Fruit fly (Drosophila melanogaster) whole organism, wandering third instar larva: ENCODE results near the gene CG44838.

Experiments
- Abd-B ChIP-seq: fragments of >200 bp; optimal IDR thresholded peaks from 2 replicates; lab custom pipeline; 2017; ENCODE audit warnings: missing biosample characterization, missing genetic modification characterization
- CG32264 ChIP-seq: fragments of 200-800 bp; sonication (Bioruptor generic); optimal IDR thresholded peaks from 2 replicates; lab custom pipeline; 2016; ENCODE audit warnings: missing biosample characterization, missing genetic modification characterization
- CG9705 ChIP-seq: fragments of 200-800 bp; sonication (Bioruptor generic); optimal IDR thresholded peaks from 2 replicates; lab custom pipeline; 2018; ENCODE audit warnings: missing biosample characterization, mild to moderate bottlenecking, missing genetic modification characterization
- CrebA ChIP-seq: fragments of 200-800 bp; sonication (Bioruptor generic); optimal IDR thresholded peaks from 2 replicates; lab custom pipeline; 2016; ENCODE audit warnings: missing biosample characterization, mild to moderate bottlenecking, missing genetic modification characterization, borderline replicate concordance
- Dfd ChIP-seq: fragments of >200 bp; optimal IDR thresholded peaks from 2 replicates; lab custom pipeline; 2017; ENCODE audit warnings: missing biosample characterization, missing genetic modification characterization
- Dif ChIP-seq: fragments of 200-275, 200-300 bp; sonication (Bioruptor generic); optimal IDR thresholded peaks from 2 replicates; lab custom pipeline; 2018; ENCODE audit warnings: missing biosample characterization, missing genetic modification characterization; ENCODE audit not compliant: partially characterized antibody
- GATAd ChIP-seq: sonication (Bioruptor generic); optimal IDR thresholded peaks from 2 replicates; lab custom pipeline; 2016; ENCODE audit warnings: missing biosample characterization, missing genetic modification characterization
- HLH106 ChIP-seq: fragments of 200-800 bp; optimal IDR thresholded peaks from 3 replicates; lab custom pipeline; 2019; ENCODE audit warnings: missing biosample characterization, mild to moderate bottlenecking, missing genetic modification characterization, moderate library complexity
- Hnf4 ChIP-seq: fragments of 200-800 bp; sonication (Bioruptor generic); optimal IDR thresholded peaks from 2 replicates; lab custom pipeline; 2016; ENCODE audit warnings: missing biosample characterization, mild to moderate bottlenecking, missing genetic modification characterization
- Hr83 ChIP-seq: fragments of 200-300 bp; sonication (Bioruptor generic); optimal IDR thresholded peaks from 2 replicates; lab custom pipeline; 2016; ENCODE audit warnings: missing biosample characterization, mild to moderate bottlenecking, missing genetic modification characterization, moderate library complexity; ENCODE audit not compliant: poor library complexity, severe bottlenecking
- Jra ChIP-seq: sonication (Bioruptor generic); optimal IDR thresholded peaks from 2 replicates; lab custom pipeline; 2016; ENCODE audit warnings: missing biosample characterization, missing genetic modification characterization
- Mio ChIP-seq: sonication (Bioruptor generic); optimal IDR thresholded peaks from 2 replicates; lab custom pipeline; 2016; ENCODE audit warnings: missing biosample characterization, missing genetic modification characterization
- Myc ChIP-seq: fragments of >200 bp; optimal IDR thresholded peaks from 2 replicates; lab custom pipeline; 2017
- N ChIP-seq: fragments of >200 bp; optimal IDR thresholded peaks from 2 replicates; lab custom pipeline; 2018; ENCODE audit warnings: missing biosample characterization, missing external identifiers, missing genetic modification characterization
- OdsH ChIP-seq: fragments of 200-800 bp; sonication (Bioruptor generic); optimal IDR thresholded peaks from 2 replicates; lab custom pipeline; 2016; ENCODE audit warnings: missing biosample characterization, mild to moderate bottlenecking, missing genetic modification characterization
- Rel ChIP-seq, 2 experiments: fragments of 200-800 bp; sonication (Bioruptor generic) in 1 of 2; optimal IDR thresholded peaks; 2 replicates in 1 of 2; 3 replicates in 1 of 2; lab custom pipeline; 2016 to 2019; ENCODE audit warnings: mild to moderate bottlenecking in 2 of 2, missing biosample characterization in 2 of 2, missing genetic modification characterization in 2 of 2, moderate library complexity in 1 of 2
- Sp1 ChIP-seq: fragments of 200-800 bp; sonication (Bioruptor generic); optimal IDR thresholded peaks from 3 replicates; lab custom pipeline; 2019; ENCODE audit warnings: missing biosample characterization, mild to moderate bottlenecking, missing genetic modification characterization, moderate library complexity
- Vsx2 ChIP-seq: fragments of 200-300, 225-300 bp; sonication (Bioruptor generic); optimal IDR thresholded peaks from 2 replicates; lab custom pipeline; 2018; ENCODE audit warnings: missing biosample characterization, missing genetic modification characterization; ENCODE audit not compliant: partially characterized antibody
- br ChIP-seq: fragments of 200-800 bp; sonication (Bioruptor generic); optimal IDR thresholded peaks from 2 replicates; lab custom pipeline; 2016; ENCODE audit warnings: missing biosample characterization, missing genetic modification characterization
- brk ChIP-seq: fragments of 200-800 bp; sonication (Bioruptor generic); optimal IDR thresholded peaks from 2 replicates; lab custom pipeline; 2016; ENCODE audit warnings: missing biosample characterization, mild to moderate bottlenecking, missing genetic modification characterization
- dl ChIP-seq, 2 experiments: fragments of 175-275, 200-275 bp in 1 of 2; fragments of 200-275 bp in 1 of 2; sonication (Bioruptor generic); optimal IDR thresholded peaks; lab custom pipeline; 2018; ENCODE audit warnings: mild to moderate bottlenecking in 2 of 2, missing biosample characterization in 2 of 2, missing genetic modification characterization in 2 of 2, moderate library complexity in 2 of 2; ENCODE audit not compliant: partially characterized antibody in 2 of 2, insufficient read depth in 1 of 2
- dmrt93B ChIP-seq: fragments of 200-800 bp; sonication (Bioruptor generic); optimal IDR thresholded peaks from 2 replicates; lab custom pipeline; 2018; ENCODE audit warnings: missing biosample characterization, mild to moderate bottlenecking, missing genetic modification characterization
- dsf ChIP-seq: sonication (Bioruptor generic); optimal IDR thresholded peaks from 2 replicates; lab custom pipeline; 2016; ENCODE audit warnings: missing biosample characterization, missing genetic modification characterization, borderline replicate concordance
- ey ChIP-seq: fragments of 200-800 bp; sonication (Bioruptor generic); optimal IDR thresholded peaks from 2 replicates; lab custom pipeline; 2016; ENCODE audit warnings: missing biosample characterization, missing genetic modification characterization
- foxo ChIP-seq, 2 experiments: fragments of 200-800 bp; sonication (Bioruptor generic); optimal IDR thresholded peaks; 2 replicates in 1 of 2; 3 replicates in 1 of 2; lab custom pipeline; 2016 to 2017; ENCODE audit warnings: missing biosample characterization in 2 of 2, missing genetic modification characterization in 2 of 2
- fru ChIP-seq: fragments of 200-800 bp; sonication (Bioruptor generic); optimal IDR thresholded peaks from 3 replicates; lab custom pipeline; 2016; ENCODE audit warnings: missing biosample characterization, mild to moderate bottlenecking, missing genetic modification characterization
- h ChIP-seq: fragments of 200-800 bp; sonication (Bioruptor generic); optimal IDR thresholded peaks from 3 replicates; lab custom pipeline; 2016; ENCODE audit warnings: missing biosample characterization, mild to moderate bottlenecking, missing genetic modification characterization
- pan ChIP-seq: fragments of >200 bp; optimal IDR thresholded peaks from 2 replicates; lab custom pipeline; 2017
- psq ChIP-seq: fragments of 200-800 bp; sonication (Bioruptor generic); optimal IDR thresholded peaks from 3 replicates; lab custom pipeline; 2017; ENCODE audit warnings: missing biosample characterization, mild to moderate bottlenecking, missing genetic modification characterization, moderate library complexity
- rgr ChIP-seq: fragments of 200-800 bp; sonication (Bioruptor generic); optimal IDR thresholded peaks from 3 replicates; lab custom pipeline; 2016; ENCODE audit warnings: missing biosample characterization, mild to moderate bottlenecking, missing genetic modification characterization
- sv ChIP-seq: fragments of 200-800 bp; sonication (Bioruptor generic); optimal IDR thresholded peaks from 3 replicates; lab custom pipeline; 2016; ENCODE audit warnings: missing biosample characterization, missing genetic modification characterization
- tai ChIP-seq: sonication (Bioruptor generic); optimal IDR thresholded peaks from 2 replicates; lab custom pipeline; 2016; ENCODE audit warnings: missing biosample characterization, missing genetic modification characterization
- usp ChIP-seq: fragments of >200 bp; optimal IDR thresholded peaks from 2 replicates; lab custom pipeline; 2017; ENCODE audit warnings: missing biosample characterization, missing genetic modification characterization
- woc ChIP-seq: sonication (Bioruptor generic); optimal IDR thresholded peaks from 2 replicates; lab custom pipeline; 2016; ENCODE audit warnings: missing biosample characterization, mild to moderate bottlenecking, missing genetic modification characterization

Gene CG44838

dm6 chr3L:9509037-9509830 lies 48.4 kb downstream of the CG44838 start, which contains the start of gene CG3408:
CG3408 (minus strand) TSS chr3L:9509583.
- TF ChIP-seq tai (peak; percentile 21), Rel (GFP tag; optimal IDR thresholded peaks at IDR 0.05; lab: Kevin White, UChicago) (no peak), Rel (tag; optimal IDR thresholded peaks at IDR 0.05; lab: Kevin White, UChicago) (peak; percentile 88), dsf (GFP tag; lab: Kevin White, UChicago) (no peak), Sp1 (GFP tag; lab: Kevin White, UChicago) (peak; percentile 3), dmrt93B (no peak), Mio (no peak), Abd-B (GFP tag; lab: Kevin White, UChicago) (no peak), CrebA (GFP tag; lab: Kevin White, UChicago) (no peak), Vsx2 (GFP tag; lab: Kevin White, UChicago) (peak; percentile 92), rgr (no peak), CG9705 (GFP tag; lab: Kevin White, UChicago) (no peak), Myc (lab: Kevin White, UChicago) (peak; percentile 18), HLH106 (tag; lab: Kevin White, UChicago) (no peak), sv (GFP tag; lab: Kevin White, UChicago) (no peak), Dfd (GFP tag; lab: Kevin White, UChicago) (no peak), psq (GFP tag; lab: Kevin White, UChicago) (peak; percentile 10), brk (GFP tag; lab: Kevin White, UChicago) (peak; percentile 45), usp (GFP tag; lab: Kevin White, UChicago) (no peak), pan (no peak), dl (GFP tag; optimal IDR thresholded peaks at IDR 0.05; lab: Kevin White, UChicago; ENCODE audit: insufficient read depth in 1 of 2, partially characterized antibody in 2 of 2) (peak in 1 of 2 experiments; percentile 9), Hr83 (GFP tag; lab: Kevin White, UChicago) (no peak), foxo (GFP tag; optimal IDR thresholded peaks at IDR 0.05; lab: Kevin White, UChicago) (peak in 1 of 2 experiments; percentile 30), GATAd (GFP tag; lab: Kevin White, UChicago) (no peak), h (GFP tag; lab: Kevin White, UChicago) (peak; percentile 30), fru (GFP tag; lab: Kevin White, UChicago) (peak; percentile 9), Jra (GFP tag; lab: Kevin White, UChicago) (peak; percentile 7), woc (GFP tag; lab: Kevin White, UChicago) (peak; percentile 30)

- TF ChIP-seq Jra (GFP tag; lab: Kevin White, UChicago): peak; percentile 25
- peak; percentile 14 for TF ChIP-seq OdsH (GFP tag; lab: Kevin White, UChicago)
- TF ChIP-seq tai: peak; percentile 39
- TF ChIP-seq CG32264 (GFP tag; lab: Kevin White, UChicago): no peak
- TF ChIP-seq Dif (GFP tag; lab: Kevin White, UChicago): no peak
- no peak for TF ChIP-seq N (GFP tag; lab: Kevin White, UChicago)
- peak; percentile 72 for TF ChIP-seq Sp1 (GFP tag; lab: Kevin White, UChicago)
- peak; percentile 69 for TF ChIP-seq brk (GFP tag; lab: Kevin White, UChicago)
- peak; percentile 33 for TF ChIP-seq rgr
- peak; percentile 7 for TF ChIP-seq Myc (lab: Kevin White, UChicago)
- TF ChIP-seq Hnf4: peak; percentile 27
- TF ChIP-seq Rel (GFP tag; optimal IDR thresholded peaks at IDR 0.05; lab: Kevin White, UChicago): no peak
- TF ChIP-seq Rel (tag; optimal IDR thresholded peaks at IDR 0.05; lab: Kevin White, UChicago): peak; percentile 48
- no peak for TF ChIP-seq CrebA (GFP tag; lab: Kevin White, UChicago)
- no peak for TF ChIP-seq psq (GFP tag; lab: Kevin White, UChicago)
- peak; percentile 31 for TF ChIP-seq h (GFP tag; lab: Kevin White, UChicago)
- no peak for TF ChIP-seq Vsx2 (GFP tag; lab: Kevin White, UChicago)
- TF ChIP-seq ey (GFP tag; lab: Kevin White, UChicago): no peak
- TF ChIP-seq HLH106 (tag; lab: Kevin White, UChicago): peak; percentile 8
- TF ChIP-seq usp (GFP tag; lab: Kevin White, UChicago): no peak
- TF ChIP-seq br (GFP tag; lab: Kevin White, UChicago): peak; percentile 6
- TF ChIP-seq foxo (GFP tag; optimal IDR thresholded peaks at IDR 0.05; lab: Kevin White, UChicago): peak in 1 of 2 experiments; percentile 33
Observed at dm6 chr3L:9511287-9512256, 50.7 kb downstream of the CG44838 start, which contains the start of gene RpS9. RpS9 (minus strand) TSS chr3L:9511531.
